Worm (Caenorhabditis elegans): ENCODE results near the gene T05H10.4.
A peak's percentile ranks its signal among the peaks of the same experiment; 100 is the strongest.

T05H10.4 gene

ce11 chrII:8091528-8091927 lies 38.6 kb downstream of the T05H10.4 start (continued):
- TF ChIP-seq dsc-1 (tag; optimal IDR thresholded peaks at IDR 0.05) (peak; percentile 49), nhr-84 (tag; optimal IDR thresholded peaks at IDR 0.05) (no peak), nhr-19 (GFP tag; conservative IDR thresholded peaks at IDR 0.05) (peak; percentile 85), elt-3 (tag; optimal IDR thresholded peaks at IDR 0.05) (peak in 4 of 6 experiments; percentile 4 to 41 (median 32)), lsy-2 (tag; optimal IDR thresholded peaks at IDR 0.05) (peak; percentile 59 to 67), C16A3.4 (tag; optimal IDR thresholded peaks at IDR 0.05) (peak; percentile 18), mep-1 (tag; optimal IDR thresholded peaks at IDR 0.05) (no peak), nhr-28 (tag; optimal IDR thresholded peaks at IDR 0.05) (no peak), skn-1 (tag; optimal IDR thresholded peaks at IDR 0.05) (peak; percentile 67), nhr-77 (tag; optimal IDR thresholded peaks at IDR 0.05) (peak; percentile 63), jun-1 (tag; optimal IDR thresholded peaks at IDR 0.05) (no peak), lin-39 (tag; optimal IDR thresholded peaks at IDR 0.05) (peak; percentile 48), ceh-8 (GFP tag; optimal IDR thresholded peaks at IDR 0.05) (peak; percentile 12), ztf-4 (tag; optimal IDR thresholded peaks at IDR 0.05) (no peak), sup-37 (GFP tag; optimal IDR thresholded peaks at IDR 0.05) (no peak)

- TF ChIP-seq C34B4.2 (tag; optimal IDR thresholded peaks at IDR 0.05) (no peak), efl-1 (optimal IDR thresholded peaks at IDR 0.05) (no peak), efl-1 (GFP tag; optimal IDR thresholded peaks at IDR 0.05 in 1 of 2) (peak in 1 of 2 experiments; percentile 60), unc-98 (GFP tag; IDR thresholded peaks at IDR 0.05) (no peak), blmp-1 (tag; optimal IDR thresholded peaks at IDR 0.05) (peak; percentile 21)
Measured at ce11 chrII:8092537-8092936, 39.6 kb downstream of the T05H10.4 start, which contains the start of gene ltd-1. Gene ltd-1, minus strand, starts transcription at chrII:8092754.

ce11 chrII:8093283-8093682 lies 40.3 kb downstream of the T05H10.4 start:
- TF ChIP-seq fkh-8 (tag; optimal IDR thresholded peaks at IDR 0.05) (no peak), vab-15 (tag; optimal IDR thresholded peaks at IDR 0.05) (no peak), aly-2 (tag; optimal IDR thresholded peaks at IDR 0.05) (no peak), ceh-8 (GFP tag; optimal IDR thresholded peaks at IDR 0.05) (no peak), swsn-7 (tag; optimal IDR thresholded peaks at IDR 0.05) (no peak), unc-30 (tag; optimal IDR thresholded peaks at IDR 0.05) (no peak), irx-1 (tag; optimal IDR thresholded peaks at IDR 0.05) (no peak), nhr-77 (tag; optimal IDR thresholded peaks at IDR 0.05) (no peak), nhr-20 (tag; optimal IDR thresholded peaks at IDR 0.05) (no peak), fkh-10 (GFP tag; optimal IDR thresholded peaks at IDR 0.05) (no peak), aha-1 (tag; optimal IDR thresholded peaks at IDR 0.05) (no peak)

ce11 chrII:8093914-8094313 lies 41.0 kb downstream of the T05H10.4 start:
- TF ChIP-seq nhr-237 (tag; optimal IDR thresholded peaks at IDR 0.05) (no peak), blmp-1 (tag; optimal IDR thresholded peaks at IDR 0.05) (peak; percentile 58), tbx-2 (tag; optimal IDR thresholded peaks at IDR 0.05) (no peak)

ce11 chrII:8099212-8099784 lies 46.3 kb downstream of the T05H10.4 start:
- no peak for TF ChIP-seq skn-1 (tag; optimal IDR thresholded peaks at IDR 0.05)
- no peak for TF ChIP-seq ama-1 (optimal IDR thresholded peaks at IDR 0.05)
- TF ChIP-seq unc-62 (GFP tag; optimal IDR thresholded peaks at IDR 0.05), result no peak
- no peak for TF ChIP-seq ceh-63 (GFP tag; optimal IDR thresholded peaks at IDR 0.05)
- TF ChIP-seq nhr-237 (tag; optimal IDR thresholded peaks at IDR 0.05), result no peak
- TF ChIP-seq rnt-1 (tag; optimal IDR thresholded peaks at IDR 0.05), result no peak
- TF ChIP-seq egl-13 (tag; optimal IDR thresholded peaks at IDR 0.05), result no peak
- TF ChIP-seq unc-86 (tag; optimal IDR thresholded peaks at IDR 0.05), result no peak
- no peak for TF ChIP-seq ceh-82 (tag; optimal IDR thresholded peaks at IDR 0.05)
- TF ChIP-seq Y116A8C.19 (tag; optimal IDR thresholded peaks at IDR 0.05; ENCODE audit: borderline replicate concordance), result no peak
- no peak for TF ChIP-seq pax-3 (tag; optimal IDR thresholded peaks at IDR 0.05)
- TF ChIP-seq mab-9 (GFP tag; IDR thresholded peaks at IDR 0.05), result no peak
- no peak for TF ChIP-seq aha-1 (tag; optimal IDR thresholded peaks at IDR 0.05)
- no peak for TF ChIP-seq hpl-2 (GFP tag; optimal IDR thresholded peaks at IDR 0.05)
- no peak for TF ChIP-seq pag-3 (tag; optimal IDR thresholded peaks at IDR 0.05; ENCODE audit: borderline replicate concordance, insufficient read depth)
- no peak for TF ChIP-seq nhr-28 (tag; optimal IDR thresholded peaks at IDR 0.05)
- TF ChIP-seq lin-15B (tag; optimal IDR thresholded peaks at IDR 0.05), result no peak
- peak; percentile 51 for TF ChIP-seq snu-23 (GFP tag; optimal IDR thresholded peaks at IDR 0.05)
- no peak for TF ChIP-seq nhr-12 (tag; optimal IDR thresholded peaks at IDR 0.05)
- TF ChIP-seq mep-1 (tag; optimal IDR thresholded peaks at IDR 0.05), result peak; percentile 53
- no peak for TF ChIP-seq tbx-2 (tag; optimal IDR thresholded peaks at IDR 0.05)
- no peak for TF ChIP-seq dsc-1 (tag; optimal IDR thresholded peaks at IDR 0.05)
- TF ChIP-seq F16B12.6 (tag; optimal IDR thresholded peaks at IDR 0.05), result no peak

Data from whole organism, L1 larva.